Worm (Caenorhabditis elegans) whole organism, L4/young adult: Measurements from ENCODE around the gene ZK632.12.

Experiments
- W03F9.2 ChIP-seq: fragments of 150-350 bp; optimal IDR thresholded peaks from 2 replicates; lab custom pipeline; 2014; ENCODE audit warnings: missing biosample characterization, missing genetic modification characterization
- dao-5 ChIP-seq: sonication (generic microtip); optimal IDR thresholded peaks from 2 replicates; lab custom pipeline; 2016; ENCODE audit warnings: missing genotype, missing genetic modification characterization, moderate library complexity, missing compliant biosample characterization
- him-1 ChIP-seq: sonication (generic microtip); optimal IDR thresholded peaks from 2 replicates; lab custom pipeline; 2016; ENCODE audit warnings: missing genotype, missing genetic modification reagents, missing genetic modification characterization, missing compliant biosample characterization

ce11 chrIII:9823748-9824147 is 6.9 kb upstream of the ZK632.12 start:
- TF ChIP-seq him-1 (tag; lab: Kevin White, UChicago) (no peak), dao-5 (tag; lab: Kevin White, UChicago) (no peak), W03F9.2 (tag; lab: Kevin White, UChicago) (no peak)
